Fruit fly (Drosophila melanogaster) Kc167 (cell line): ENCODE results near the gene CG9095.

ENCODE experiments used
- Myc ChIP-seq: fragments of >200 bp; optimal IDR thresholded peaks from 2 replicates; lab custom pipeline; 2017; ENCODE audit warnings: missing external identifiers
- Sin3A ChIP-seq: fragments of >200 bp; optimal IDR thresholded peaks from 2 replicates; lab custom pipeline; 2018; ENCODE audit warnings: missing external identifiers
- h ChIP-seq: fragments of >200 bp; optimal IDR thresholded peaks from 3 replicates; lab custom pipeline; 2018; ENCODE audit warnings: missing external identifiers
- insv ChIP-seq: fragments of >200 bp; optimal IDR thresholded peaks from 3 replicates; lab custom pipeline; 2018; ENCODE audit warnings: missing external identifiers
- psq ChIP-seq: fragments of >200 bp; optimal IDR thresholded peaks from 2 replicates; lab custom pipeline; 2017; ENCODE audit warnings: missing external identifiers
- ttk ChIP-seq: sonication (Bioruptor generic); optimal IDR thresholded peaks from 2 replicates; lab custom pipeline; 2017; ENCODE audit warnings: missing external identifiers

Gene CG9095

dm6 chrX:15116397-15116796 is 46.6 kb downstream of the CG9095 start, which contains the start of gene Cyp4s3:
TSS of gene Cyp4s3 (minus strand) at chrX:15116542.
- no peak for TF ChIP-seq h (lab: Kevin White, UChicago)
- TF ChIP-seq Sin3A (lab: Kevin White, UChicago): no peak
- no peak for TF ChIP-seq Myc (lab: Kevin White, UChicago)
- TF ChIP-seq psq (lab: Kevin White, UChicago): no peak

DNA sequence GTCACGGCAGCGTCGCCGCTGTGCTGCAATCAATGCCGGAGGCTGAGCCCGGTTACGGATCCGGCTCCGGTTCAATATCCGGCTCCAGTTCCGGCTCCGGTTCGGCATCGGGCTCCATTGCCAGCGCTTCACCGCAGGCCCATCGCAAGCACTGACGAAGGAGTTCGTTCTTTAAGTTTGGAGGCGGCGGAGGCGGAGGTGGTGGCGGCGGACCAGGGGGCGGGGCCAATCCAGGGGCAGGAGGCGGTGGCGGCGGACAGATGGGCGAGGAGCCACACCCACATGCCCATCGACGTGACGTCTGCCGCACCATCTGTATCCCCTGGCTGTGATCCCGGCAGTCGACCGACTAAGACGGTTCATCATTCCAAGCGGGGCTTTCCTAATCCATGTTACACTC is 51.1 kb downstream of the CG9095 start:
- TF ChIP-seq psq (lab: Kevin White, UChicago) (no peak), ttk (lab: Kevin White, UChicago) (no peak), h (lab: Kevin White, UChicago) (no peak), insv (lab: Kevin White, UChicago) (no peak), Myc (lab: Kevin White, UChicago) (no peak), Sin3A (lab: Kevin White, UChicago) (no peak)

- TF ChIP-seq Sin3A (lab: Kevin White, UChicago): no peak
- no peak for TF ChIP-seq ttk (lab: Kevin White, UChicago)
- TF ChIP-seq h (lab: Kevin White, UChicago): no peak
- TF ChIP-seq psq (lab: Kevin White, UChicago): no peak
- no peak for TF ChIP-seq insv (lab: Kevin White, UChicago)
- no peak for TF ChIP-seq Myc (lab: Kevin White, UChicago)
Observed at dm6 chrX:15095942-15096341, 67.1 kb downstream of the CG9095 start, which contains the start of gene CG9072. TSS of gene CG9072 (minus strand) at chrX:15096042.

DNA sequence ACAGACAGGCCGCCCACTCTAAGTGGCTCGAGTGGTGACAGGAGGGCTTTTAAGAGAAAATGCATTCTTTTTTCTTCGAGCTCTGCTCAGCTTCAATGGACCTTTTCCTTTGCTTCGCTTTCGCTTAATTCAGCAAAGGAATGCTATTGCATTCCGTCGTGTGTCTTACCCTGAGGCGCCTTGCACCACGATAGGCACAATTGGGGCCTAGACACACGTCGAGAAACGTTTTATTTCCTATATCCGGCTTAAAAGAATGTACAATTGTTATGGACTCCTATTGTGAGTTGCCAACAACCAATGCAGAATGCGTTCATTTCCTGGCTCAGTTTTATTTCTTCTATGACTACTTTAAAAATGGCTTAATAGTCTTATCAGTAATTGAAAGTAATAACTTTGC is 71.9 kb downstream of the CG9095 start:
- TF ChIP-seq ttk (lab: Kevin White, UChicago) (no peak), h (lab: Kevin White, UChicago) (no peak), Sin3A (lab: Kevin White, UChicago) (no peak), insv (lab: Kevin White, UChicago) (no peak), psq (lab: Kevin White, UChicago) (no peak), Myc (lab: Kevin White, UChicago) (no peak)

- TF ChIP-seq Sin3A (lab: Kevin White, UChicago) (no peak), psq (lab: Kevin White, UChicago) (no peak), ttk (lab: Kevin White, UChicago) (no peak), h (lab: Kevin White, UChicago) (no peak), Myc (lab: Kevin White, UChicago) (no peak)
Observed at dm6 chrX:15090371-15090770, 72.7 kb downstream of the CG9095 start.
